Worm (Caenorhabditis elegans) whole organism, young adult: ENCODE results near the gene R02D5.7.

Experiments used
- B0261.1 ChIP-seq: sonication (generic microtip); optimal IDR thresholded peaks from 2 replicates; lab custom pipeline; 2016; ENCODE audit warnings: mild to moderate bottlenecking, missing genetic modification characterization, moderate library complexity, missing compliant biosample characterization
- F52B5.7 ChIP-seq: sonication (generic microtip); optimal IDR thresholded peaks from 2 replicates; lab custom pipeline; 2016; ENCODE audit warnings: mild to moderate bottlenecking, missing genetic modification characterization, missing compliant biosample characterization
- Y53F4B.3 ChIP-seq: fragments of 200-800 bp; sonication (Bioruptor generic); IDR thresholded peaks from 2 replicates; pipeline ENCODE4 v1.3.6; 2022; ENCODE audit warnings: missing genetic modification reagents, missing genetic modification characterization, missing compliant biosample characterization
- akir-1 ChIP-seq: fragments of 200-800 bp; sonication (Bioruptor generic); optimal IDR thresholded peaks from 2 replicates; lab custom pipeline; 2018; ENCODE audit warnings: mild to moderate bottlenecking, missing genetic modification characterization, moderate library complexity, missing compliant biosample characterization
- aptf-2 ChIP-seq: fragments of 200-800 bp; sonication (Bioruptor generic); conservative IDR thresholded peaks from 2 replicates; pipeline ENCODE4 v1.3.6; 2022; ENCODE audit warnings: missing genetic modification reagents, missing genetic modification characterization, missing compliant biosample characterization
- aptf-3 ChIP-seq: fragments of 200-800 bp; sonication (Bioruptor generic); IDR thresholded peaks from 2 replicates; pipeline ENCODE4 v1.3.6; 2022; ENCODE audit warnings: missing genetic modification characterization, missing compliant biosample characterization
- attf-3 ChIP-seq: fragments of 200-800 bp; sonication (Bioruptor generic); conservative IDR thresholded peaks from 2 replicates; pipeline ENCODE4 v1.3.6; 2022; ENCODE audit warnings: missing genetic modification reagents, missing genetic modification characterization, missing compliant biosample characterization
- cebp-1 ChIP-seq, 2 experiments: fragments of 200-800 bp in 1 of 2; sonication (Bioruptor generic) in 1 of 2; sonication (generic microtip) in 1 of 2; IDR thresholded peaks in 1 of 2; optimal IDR thresholded peaks in 1 of 2; 2 replicates each; pipeline versions ENCODE4 v1.3.6 to Lab custom; 2017 to 2022; ENCODE audit warnings: missing compliant biosample characterization in 2 of 2, missing genetic modification characterization in 2 of 2, mild to moderate bottlenecking in 1 of 2, missing genetic modification reagents in 1 of 2, moderate library complexity in 1 of 2
- ceh-58 ChIP-seq: fragments of 200-800 bp; sonication (Bioruptor generic); IDR thresholded peaks from 2 replicates; pipeline ENCODE4 v1.3.6; 2022; ENCODE audit warnings: missing genetic modification characterization, missing compliant biosample characterization
- ceh-79 ChIP-seq: sonication (generic microtip); optimal IDR thresholded peaks from 2 replicates; lab custom pipeline; 2017; ENCODE audit warnings: mild to moderate bottlenecking, missing genetic modification characterization, missing compliant biosample characterization
- efl-1 ChIP-seq: fragments of 150-350 bp; optimal IDR thresholded peaks from 2 replicates; lab custom pipeline; 2014; ENCODE audit warnings: missing biosample characterization, missing genetic modification reagents, missing genetic modification characterization
- ets-4 ChIP-seq: fragments of 200-800 bp; sonication (Bioruptor generic); optimal IDR thresholded peaks from 2 replicates; lab custom pipeline; 2018; ENCODE audit warnings: mild to moderate bottlenecking, missing genetic modification characterization, missing compliant biosample characterization
- hsf-1 ChIP-seq: fragments of 200-800 bp; sonication (Bioruptor generic); IDR thresholded peaks from 2 replicates; pipeline ENCODE4 v1.3.6; 2022; ENCODE audit warnings: missing genetic modification reagents, missing genetic modification characterization, missing compliant biosample characterization
- madf-6 ChIP-seq: fragments of 200-800 bp; sonication (Bioruptor generic); IDR thresholded peaks from 2 replicates; pipeline ENCODE4 v1.3.6; 2022; ENCODE audit warnings: missing genetic modification reagents, missing genetic modification characterization, missing compliant biosample characterization
- mcd-1 ChIP-seq: fragments of 200-800 bp; sonication (Bioruptor generic); IDR thresholded peaks from 2 replicates; pipeline ENCODE4 v1.3.6; 2022; ENCODE audit warnings: missing genetic modification reagents, missing genetic modification characterization, missing compliant biosample characterization
- mes-4 ChIP-seq: sonication (generic microtip); optimal IDR thresholded peaks from 2 replicates; lab custom pipeline; 2016; ENCODE audit warnings: missing genotype, missing genetic modification characterization, missing compliant biosample characterization
- nfyb-1 ChIP-seq: fragments of 200-800 bp; sonication (Bioruptor generic); IDR thresholded peaks from 2 replicates; pipeline ENCODE4 v1.3.6; 2022; ENCODE audit warnings: missing genetic modification reagents, missing genetic modification characterization, missing compliant biosample characterization
- nhr-80 ChIP-seq: sonication (generic microtip); optimal IDR thresholded peaks from 2 replicates; lab custom pipeline; 2016; ENCODE audit warnings: missing genetic modification characterization, missing compliant biosample characterization
- pha-4 ChIP-seq: fragments of 150-350 bp; sonication (generic microtip); optimal IDR thresholded peaks from 2 replicates; lab custom pipeline; 2014; ENCODE audit warnings: missing biosample characterization, missing genetic modification reagents, missing genetic modification characterization
- snpc-1.3 ChIP-seq: sonication (generic microtip); optimal IDR thresholded peaks from 2 replicates; lab custom pipeline; 2017; ENCODE audit warnings: missing genetic modification characterization, mild to moderate bottlenecking, missing compliant biosample characterization, antibody characterized with exemption, moderate library complexity, missing genotype, missing genetic modification reagents; ENCODE audit not compliant: insufficient read depth
- snpc-4 ChIP-seq, 5 experiments: fragments of 150-350 bp in 1 of 5; sonication (generic microtip) in 4 of 5; optimal IDR thresholded peaks; 2 replicates each; lab custom pipeline; 2014 to 2018; ENCODE audit warnings: missing genetic modification characterization in 5 of 5, missing biosample characterization in 3 of 5, antibody characterized with exemption in 2 of 5, mild to moderate bottlenecking in 2 of 5, missing compliant biosample characterization in 2 of 5, missing genotype in 2 of 5, moderate library complexity in 2 of 5, missing genetic modification reagents in 1 of 5
- sptf-2 ChIP-seq: fragments of 200-800 bp; sonication (Bioruptor generic); optimal IDR thresholded peaks from 2 replicates; lab custom pipeline; 2018; ENCODE audit warnings: mild to moderate bottlenecking, missing genetic modification characterization, missing compliant biosample characterization
- zfh-2 ChIP-seq: fragments of 200-800 bp; sonication (Bioruptor generic); conservative IDR thresholded peaks from 2 replicates; pipeline ENCODE4 v1.3.6; 2022; ENCODE audit warnings: missing genetic modification reagents, missing genetic modification characterization, missing compliant biosample characterization
- zim-3 ChIP-seq: sonication (generic microtip); optimal IDR thresholded peaks from 2 replicates; lab custom pipeline; 2017; ENCODE audit warnings: mild to moderate bottlenecking, missing genetic modification characterization, moderate library complexity, missing compliant biosample characterization
- ztf-25 ChIP-seq: fragments of 200-800 bp; sonication (Bioruptor generic); IDR thresholded peaks from 2 replicates; pipeline ENCODE4 v1.3.6; 2022; ENCODE audit warnings: missing genetic modification reagents, missing genetic modification characterization, missing compliant biosample characterization
- ztf-26 ChIP-seq: sonication (generic microtip); optimal IDR thresholded peaks from 2 replicates; lab custom pipeline; 2017; ENCODE audit warnings: missing genetic modification characterization, missing compliant biosample characterization

R02D5.7 gene

ce11 chrV:14457070-14457469, 24.2 kb downstream of the R02D5.7 start, which contains the start of gene coh-3 (continued):
- TF ChIP-seq snpc-1.3 (tag; lab: Kevin White, UChicago) = peak; percentile 92
- no peak for TF ChIP-seq F52B5.7 (tag; lab: Kevin White, UChicago)
- peak; percentile 61; the same call in 1 of the 2 replicates for TF ChIP-seq Y53F4B.3
- no peak for TF ChIP-seq sptf-2 (GFP tag; lab: Kevin White, UChicago)
- TF ChIP-seq nfyb-1 (GFP tag; lab: Robert Waterston, UW) = no peak
- peak; percentile 65; the same call in 1 of the 2 replicates for TF ChIP-seq aptf-2 (GFP tag; lab: Robert Waterston, UW)

ce11 chrV:14456626-14457025, 24.7 kb downstream of the R02D5.7 start, which contains the start of gene bmk-1:
Gene bmk-1, minus strand, starts transcription at chrV:14456984.
- TF ChIP-seq madf-6 = 0 out of 2 replicates have a peak, but pooled peaks have one; percentile 32
- TF ChIP-seq efl-1 (GFP tag; lab: Kevin White, UChicago) = peak; percentile 21
- 0 out of 2 replicates have a peak, but pooled peaks have one; percentile 36 for TF ChIP-seq aptf-2 (GFP tag; lab: Robert Waterston, UW)
- TF ChIP-seq mcd-1 = peak; percentile 6; the same call in 1 of the 2 replicates
- no peak for TF ChIP-seq B0261.1 (tag; lab: Kevin White, UChicago)
- TF ChIP-seq, all 124 proteins: peak for 4

ce11 chrV:14449397-14449796, 31.9 kb downstream of the R02D5.7 start, which contains the start of gene F23B12.7:
Gene F23B12.7, plus strand, starts transcription at chrV:14449697.
- no peak for TF ChIP-seq hsf-1 (GFP tag; lab: Robert Waterston, UW)
- no peak for TF ChIP-seq attf-3
- no peak for TF ChIP-seq ztf-25
- TF ChIP-seq, all 124 proteins: peak for 0

ce11 chrV:14448669-14449068, 32.6 kb downstream of the R02D5.7 start:
- no peak for TF ChIP-seq pha-4 (tag; lab: Kevin White, UChicago)
- TF ChIP-seq akir-1 (GFP tag; lab: Kevin White, UChicago) = no peak
- TF ChIP-seq ztf-26 = peak; percentile 25

- peak; percentile 89 for TF ChIP-seq attf-3
- peak; percentile 78 for TF ChIP-seq nhr-80 (tag; lab: Kevin White, UChicago)
- TF ChIP-seq snpc-4 (GFP tag; optimal IDR thresholded peaks at IDR 0.05; lab: Kevin White, UChicago) = no peak
- peak in 1 of 4 experiments; percentile 6 for TF ChIP-seq snpc-4 (tag; optimal IDR thresholded peaks at IDR 0.05; lab: Kevin White, UChicago)
- no peak for TF ChIP-seq ceh-58 (GFP tag; lab: Robert Waterston, UW)
- no peak for TF ChIP-seq ceh-79
- TF ChIP-seq ets-4 = no peak
- no peak for TF ChIP-seq mcd-1
- TF ChIP-seq cebp-1 (GFP tag; IDR thresholded peaks at IDR 0.05; lab: Robert Waterston, UW) = no peak
- no peak for TF ChIP-seq cebp-1 (tag; optimal IDR thresholded peaks at IDR 0.05; lab: Kevin White, UChicago)
- TF ChIP-seq aptf-3 (GFP tag; lab: Robert Waterston, UW) = no peak
- no peak for TF ChIP-seq F52B5.7 (tag; lab: Kevin White, UChicago)
- no peak for TF ChIP-seq zim-3
- TF ChIP-seq, all 124 proteins: peak for 3
Observed at ce11 chrV:14447240-14447763, 34.0 kb downstream of the R02D5.7 start, which contains the start of the genes dlat-1 and fntb-1. Gene dlat-1, minus strand, starts transcription at chrV:14447290. Gene fntb-1, plus strand, starts transcription at chrV:14447651.

ce11 chrV:14446453-14446852, 34.8 kb downstream of the R02D5.7 start:
- TF ChIP-seq mes-4 (tag; lab: Kevin White, UChicago) (no peak), zfh-2 (GFP tag; lab: Robert Waterston, UW) (peak; percentile 56; the same call in 1 of the 2 replicates)
